Fruit fly (Drosophila melanogaster): Measurements from ENCODE around the gene GatC.

DNA sequence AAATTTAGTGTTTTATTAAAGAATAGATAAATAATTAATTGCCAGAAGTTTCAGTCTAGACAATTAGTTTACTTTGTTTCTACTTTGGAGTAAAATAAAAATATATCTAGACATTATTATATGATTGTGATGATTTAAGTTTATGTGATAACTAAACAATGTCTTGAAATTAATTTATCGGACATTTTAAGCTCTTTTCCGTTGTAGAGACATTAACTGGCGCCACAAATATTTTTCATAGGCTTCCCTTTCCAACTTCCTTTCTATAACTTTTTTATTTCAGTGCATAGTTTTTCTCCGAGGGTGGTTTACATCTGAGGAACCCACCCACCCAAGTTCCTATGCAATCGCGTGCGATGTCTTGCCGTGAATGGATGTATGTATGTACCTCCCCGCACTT is 43.8 kb upstream of the GatC start:
- TF ChIP-seq CG8159 (tag; optimal IDR thresholded peaks at IDR 0.05), result no peak
- no peak for TF ChIP-seq EcR (GFP tag; optimal IDR thresholded peaks at IDR 0.05)
- no peak for TF ChIP-seq CG10348 (GFP tag; IDR thresholded peaks at IDR 0.05)
- no peak for TF ChIP-seq Ets98B (GFP tag; IDR thresholded peaks at IDR 0.05)
